Fruit fly (Drosophila melanogaster): ENCODE measurements around the gene kmg.

Gene kmg

dm6 chr2L:13145035-13145683 is 15.2 kb upstream of the kmg start (continued):
- TF ChIP-seq HLH54F (GFP tag; optimal IDR thresholded peaks at IDR 0.05) (peak; percentile 70), CG34376 (GFP tag; optimal IDR thresholded peaks at IDR 0.05) (peak; percentile 57), usp (GFP tag; optimal IDR thresholded peaks at IDR 0.05) (no peak), schlank (tag; optimal IDR thresholded peaks at IDR 0.05) (peak; percentile 6), CG17829 (tag; optimal IDR thresholded peaks at IDR 0.05) (peak; percentile 64), Pdp1 (GFP tag; optimal IDR thresholded peaks at IDR 0.05) (peak; percentile 68 to 77), maf-S (GFP tag; optimal IDR thresholded peaks at IDR 0.05) (peak; percentile 78), Antp (GFP tag; optimal IDR thresholded peaks at IDR 0.05) (peak; percentile 74), repo (GFP tag; optimal IDR thresholded peaks at IDR 0.05) (peak; percentile 46), CG4820 (GFP tag; optimal IDR thresholded peaks at IDR 0.05) (peak; percentile 58), gcm (GFP tag; optimal IDR thresholded peaks at IDR 0.05) (no peak), CG14014 (GFP tag; IDR thresholded peaks at IDR 0.05) (peak; percentile 89), Xbp1 (GFP tag; optimal IDR thresholded peaks at IDR 0.05) (peak; percentile 76), nerfin-1 (tag; optimal IDR thresholded peaks at IDR 0.05) (no peak), ken (GFP tag; IDR thresholded peaks at IDR 0.05) (0 out of 3 replicates have a peak, but pooled peaks have one; percentile 56), CG3847 (GFP tag; IDR thresholded peaks at IDR 0.05) (peak; percentile 86), mam (GFP tag; optimal IDR thresholded peaks at IDR 0.05) (peak; percentile 79), CG16815 (GFP tag; optimal IDR thresholded peaks at IDR 0.05) (peak; percentile 29), CG10979 (tag; optimal IDR thresholded peaks at IDR 0.05) (no peak), Hr78 (GFP tag; optimal IDR thresholded peaks at IDR 0.05) (peak in 1 of 2 experiments; percentile 17), tin (GFP tag; optimal IDR thresholded peaks at IDR 0.05) (peak; percentile 58), CG3407 (GFP tag; optimal IDR thresholded peaks at IDR 0.05) (no peak), fd102C (GFP tag; optimal IDR thresholded peaks at IDR 0.05) (no peak), pnt (GFP tag; optimal IDR thresholded peaks at IDR 0.05) (peak; percentile 41), CG32767 (GFP tag; IDR thresholded peaks at IDR 0.05) (peak; percentile 73), yki (optimal IDR thresholded peaks at IDR 0.05) (no peak), CG10565 (GFP tag; optimal IDR thresholded peaks at IDR 0.05) (no peak), CG11247 (GFP tag; IDR thresholded peaks at IDR 0.05) (peak; percentile 79), CG2712 (tag; optimal IDR thresholded peaks at IDR 0.05) (peak; percentile 69), gsb (GFP tag; IDR thresholded peaks at IDR 0.05) (peak; percentile 76; the same call in 1 of the 2 replicates), wor (GFP tag; IDR thresholded peaks at IDR 0.05) (0 out of 2 replicates have a peak, but pooled peaks have one; percentile 10), E2f1 (GFP tag; IDR thresholded peaks at IDR 0.05) (peak; percentile 74), tio (GFP tag; optimal IDR thresholded peaks at IDR 0.05) (peak; percentile 45), ems (GFP tag; optimal IDR thresholded peaks at IDR 0.05) (peak; percentile 61), CG1602 (GFP tag; optimal IDR thresholded peaks at IDR 0.05) (peak; percentile 49), Side (GFP tag; optimal IDR thresholded peaks at IDR 0.05) (peak; percentile 63), CG9932 (GFP tag; IDR thresholded peaks at IDR 0.05) (peak; percentile 91), CG6813 (GFP tag; optimal IDR thresholded peaks at IDR 0.05) (peak; percentile 67), dimm (GFP tag; IDR thresholded peaks at IDR 0.05) (no peak), CG7745 (tag; optimal IDR thresholded peaks at IDR 0.05) (no peak), CG5953 (GFP tag; IDR thresholded peaks at IDR 0.05) (peak; percentile 32; the same call in 1 of the 2 replicates), Scr (GFP tag; IDR thresholded peaks at IDR 0.05; ENCODE audit: partially characterized antibody) (no peak), Stat92E (GFP tag; optimal IDR thresholded peaks at IDR 0.05) (no peak), bsh (GFP tag; optimal IDR thresholded peaks at IDR 0.05) (peak in 1 of 2 experiments; percentile 34), Usf (GFP tag; optimal IDR thresholded peaks at IDR 0.05) (peak; percentile 10), CG32772 (GFP tag; IDR thresholded peaks at IDR 0.05) (peak; percentile 47), gsb-n (tag; optimal IDR thresholded peaks at IDR 0.05) (peak; percentile 0), bbx (GFP tag; IDR thresholded peaks at IDR 0.05; ENCODE audit: partially characterized antibody) (no peak), wek (GFP tag; optimal IDR thresholded peaks at IDR 0.05) (no peak)

All from whole organism, embryonic.